Worm (Caenorhabditis elegans) whole organism, late embryonic: ENCODE measurements around the gene B0416.4.

ENCODE experiments used
- C38D4.7 ChIP-seq: fragments of 200-800 bp; sonication (Bioruptor generic); optimal IDR thresholded peaks from 2 replicates; lab custom pipeline; 2018; ENCODE audit warnings: mild to moderate bottlenecking, missing genetic modification characterization, moderate library complexity, missing compliant biosample characterization
- K02D7.2 ChIP-seq: sonication (generic microtip); optimal IDR thresholded peaks from 2 replicates; lab custom pipeline; 2017; ENCODE audit warnings: mild to moderate bottlenecking, missing genetic modification characterization, missing compliant biosample characterization
- Y22D7AL.16 ChIP-seq: sonication (generic microtip); optimal IDR thresholded peaks from 2 replicates; lab custom pipeline; 2016; ENCODE audit warnings: missing genetic modification characterization, missing compliant biosample characterization
- ahr-1 ChIP-seq: sonication (generic microtip); optimal IDR thresholded peaks from 2 replicates; lab custom pipeline; 2016; ENCODE audit warnings: missing genetic modification characterization, missing compliant biosample characterization
- ceh-18 ChIP-seq: sonication (generic microtip); optimal IDR thresholded peaks from 2 replicates; lab custom pipeline; 2016; ENCODE audit warnings: missing genetic modification characterization, missing compliant biosample characterization
- ceh-19 ChIP-seq: fragments of 200-800 bp; sonication (Bioruptor generic); optimal IDR thresholded peaks from 2 replicates; lab custom pipeline; 2018; ENCODE audit warnings: mild to moderate bottlenecking, missing genetic modification characterization, missing compliant biosample characterization
- ceh-2 ChIP-seq: sonication (generic microtip); optimal IDR thresholded peaks from 2 replicates; lab custom pipeline; 2016; ENCODE audit warnings: missing genotype, missing genetic modification characterization, missing compliant biosample characterization
- ceh-22 ChIP-seq: sonication (generic microtip); optimal IDR thresholded peaks from 2 replicates; lab custom pipeline; 2017; ENCODE audit warnings: missing biosample characterization, missing genetic modification characterization
- ceh-24 ChIP-seq: sonication (generic microtip); optimal IDR thresholded peaks from 2 replicates; lab custom pipeline; 2016; ENCODE audit warnings: mild to moderate bottlenecking, missing genetic modification characterization, missing compliant biosample characterization
- ceh-31 ChIP-seq: sonication (generic microtip); optimal IDR thresholded peaks from 2 replicates; lab custom pipeline; 2016; ENCODE audit warnings: missing genetic modification characterization, missing compliant biosample characterization
- ceh-34 ChIP-seq: sonication (generic microtip); optimal IDR thresholded peaks from 2 replicates; lab custom pipeline; 2016; ENCODE audit warnings: mild to moderate bottlenecking, missing genetic modification characterization, missing compliant biosample characterization
- ceh-48 ChIP-seq: sonication (generic microtip); optimal IDR thresholded peaks from 2 replicates; lab custom pipeline; 2016; ENCODE audit warnings: missing genetic modification characterization, inconsistent platforms, missing compliant biosample characterization
- ceh-6 ChIP-seq: fragments of 200-800 bp; sonication (Bioruptor generic); optimal IDR thresholded peaks from 2 replicates; lab custom pipeline; 2018; ENCODE audit warnings: mild to moderate bottlenecking, missing genetic modification characterization, missing compliant biosample characterization
- dmd-4 ChIP-seq: sonication (generic microtip); optimal IDR thresholded peaks from 2 replicates; lab custom pipeline; 2016; ENCODE audit warnings: borderline replicate concordance, missing genetic modification characterization, missing compliant biosample characterization
- elt-2 ChIP-seq: sonication (generic microtip); optimal IDR thresholded peaks from 2 replicates; lab custom pipeline; 2016; ENCODE audit warnings: missing genetic modification reagents, missing genetic modification characterization, missing compliant biosample characterization
- eyg-1 ChIP-seq: sonication (generic microtip); optimal IDR thresholded peaks from 2 replicates; lab custom pipeline; 2016; ENCODE audit warnings: missing genotype, missing genetic modification characterization, missing compliant biosample characterization
- fkh-10 ChIP-seq: fragments of 150-350 bp; optimal IDR thresholded peaks from 2 replicates; lab custom pipeline; 2014; ENCODE audit warnings: missing biosample characterization, missing genetic modification reagents, missing genetic modification characterization
- fkh-6 ChIP-seq: sonication (generic microtip); optimal IDR thresholded peaks from 2 replicates; lab custom pipeline; 2016; ENCODE audit warnings: missing genetic modification characterization, missing compliant biosample characterization
- hlh-13 ChIP-seq: fragments of 200-800 bp; sonication (Bioruptor generic); optimal IDR thresholded peaks from 2 replicates; lab custom pipeline; 2018; ENCODE audit warnings: mild to moderate bottlenecking, missing genetic modification characterization, missing compliant biosample characterization
- hlh-15 ChIP-seq: sonication (generic microtip); optimal IDR thresholded peaks from 2 replicates; lab custom pipeline; 2016; ENCODE audit warnings: missing genetic modification characterization, missing compliant biosample characterization
- hlh-30 ChIP-seq: sonication (generic microtip); optimal IDR thresholded peaks from 2 replicates; lab custom pipeline; 2017; ENCODE audit warnings: antibody characterized with exemption, missing genetic modification characterization, missing compliant biosample characterization; ENCODE audit not compliant: insufficient read depth
- hlh-6 ChIP-seq: sonication (generic microtip); optimal IDR thresholded peaks from 2 replicates; lab custom pipeline; 2016; ENCODE audit warnings: missing genotype, missing genetic modification characterization, missing compliant biosample characterization
- lim-6 ChIP-seq: sonication (generic microtip); optimal IDR thresholded peaks from 2 replicates; lab custom pipeline; 2016; ENCODE audit warnings: missing genetic modification characterization, missing compliant biosample characterization
- madf-2 ChIP-seq: sonication (generic microtip); optimal IDR thresholded peaks from 2 replicates; lab custom pipeline; 2017; ENCODE audit warnings: missing genetic modification characterization, missing compliant biosample characterization
- mec-3 ChIP-seq: sonication (generic microtip); optimal IDR thresholded peaks from 2 replicates; lab custom pipeline; 2016; ENCODE audit warnings: borderline replicate concordance, missing genetic modification characterization, missing compliant biosample characterization
- nfya-1 ChIP-seq: sonication (generic microtip); optimal IDR thresholded peaks from 2 replicates; lab custom pipeline; 2017; ENCODE audit warnings: missing genetic modification characterization, mild to moderate bottlenecking, missing compliant biosample characterization, antibody characterized with exemption, moderate library complexity
- nhr-11 ChIP-seq: fragments of 150-350 bp; optimal IDR thresholded peaks from 2 replicates; lab custom pipeline; 2014; ENCODE audit warnings: missing biosample characterization, missing genetic modification characterization
- nhr-232 ChIP-seq: sonication (generic microtip); optimal IDR thresholded peaks from 2 replicates; lab custom pipeline; 2016; ENCODE audit warnings: missing genetic modification characterization, missing compliant biosample characterization
- pag-3 ChIP-seq: sonication (generic microtip); optimal IDR thresholded peaks from 2 replicates; lab custom pipeline; 2016; ENCODE audit warnings: missing compliant biosample characterization, missing genetic modification characterization, borderline replicate concordance
- pat-9 ChIP-seq: fragments of 200-800 bp; sonication (Bioruptor generic); optimal IDR thresholded peaks from 2 replicates; lab custom pipeline; 2018; ENCODE audit warnings: mild to moderate bottlenecking, missing genetic modification characterization, moderate library complexity, missing compliant biosample characterization
- pax-1 ChIP-seq: fragments of 150-350 bp; optimal IDR thresholded peaks from 2 replicates; lab custom pipeline; 2014; ENCODE audit warnings: missing biosample characterization, missing genetic modification characterization
- pha-2 ChIP-seq: sonication (generic microtip); optimal IDR thresholded peaks from 2 replicates; lab custom pipeline; 2017; ENCODE audit warnings: mild to moderate bottlenecking, missing genetic modification characterization, missing compliant biosample characterization
- pros-1 ChIP-seq: fragments of 150-350 bp; optimal IDR thresholded peaks from 2 replicates; lab custom pipeline; 2014; ENCODE audit warnings: missing biosample characterization, missing genetic modification reagents, missing genetic modification characterization
- ref-2 ChIP-seq: sonication (generic microtip); optimal IDR thresholded peaks from 2 replicates; lab custom pipeline; 2016; ENCODE audit warnings: missing genetic modification characterization, missing compliant biosample characterization
- sox-2 ChIP-seq: fragments of 200-800 bp; sonication (Bioruptor generic); IDR thresholded peaks from 2 replicates; pipeline ENCODE4 v1.3.6; 2022; ENCODE audit warnings: missing genetic modification reagents, missing genetic modification characterization, missing compliant biosample characterization
- syd-9 ChIP-seq: sonication (generic microtip); optimal IDR thresholded peaks from 2 replicates; lab custom pipeline; 2016; ENCODE audit warnings: mild to moderate bottlenecking, missing genetic modification characterization, moderate library complexity, missing compliant biosample characterization
- tbx-7 ChIP-seq: sonication (generic microtip); optimal IDR thresholded peaks from 2 replicates; lab custom pipeline; 2016; ENCODE audit warnings: missing genotype, missing genetic modification characterization, missing compliant biosample characterization
- ztf-16 ChIP-seq: sonication (generic microtip); optimal IDR thresholded peaks from 2 replicates; lab custom pipeline; 2017; ENCODE audit warnings: missing genetic modification characterization, missing compliant biosample characterization

B0416.4 gene

DNA sequence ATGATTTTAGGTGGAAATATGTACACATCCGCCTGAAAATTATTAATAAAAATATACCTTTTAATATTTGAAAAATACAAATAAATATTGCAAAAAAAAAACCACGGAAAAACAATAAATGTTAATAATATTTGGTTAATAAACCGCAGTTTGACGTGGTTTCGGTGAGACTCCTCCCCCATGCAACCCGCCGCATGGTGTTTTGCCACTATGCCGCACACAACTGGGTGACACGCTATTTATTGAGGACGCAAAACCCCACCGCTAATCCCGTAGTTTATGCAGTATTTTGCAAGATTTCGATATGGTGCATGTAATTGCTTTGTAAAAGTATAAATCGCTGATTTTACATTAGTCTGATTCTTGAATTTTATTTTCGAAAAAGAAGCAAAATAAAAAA lies 17.8 kb downstream of the B0416.4 start, which contains the start of gene gly-13 (continued):
- no peak for TF ChIP-seq nhr-11 (tag; lab: Kevin White, UChicago)
- TF ChIP-seq hlh-6 (tag; lab: Kevin White, UChicago): no peak
- TF ChIP-seq fkh-10 (GFP tag; lab: Kevin White, UChicago): no peak
- no peak for TF ChIP-seq ceh-18 (tag; lab: Kevin White, UChicago)
- peak; percentile 38 for TF ChIP-seq ceh-2 (tag; lab: Kevin White, UChicago)
- peak; percentile 43 for TF ChIP-seq madf-2 (tag; lab: Kevin White, UChicago)
- peak; percentile 48 for TF ChIP-seq C38D4.7
- peak; percentile 56 for TF ChIP-seq hlh-15 (tag; lab: Kevin White, UChicago)
- TF ChIP-seq pros-1 (tag; lab: Kevin White, UChicago): no peak
- TF ChIP-seq pax-1 (tag; lab: Kevin White, UChicago): no peak
- peak; percentile 26 for TF ChIP-seq dmd-4 (tag; lab: Kevin White, UChicago)
- peak; percentile 52 for TF ChIP-seq nhr-232 (tag; lab: Kevin White, UChicago)
- TF ChIP-seq pag-3 (tag; lab: Kevin White, UChicago): no peak
- TF ChIP-seq ref-2 (tag; lab: Kevin White, UChicago): peak; percentile 44
- TF ChIP-seq hlh-30 (tag; lab: Kevin White, UChicago): no peak
- TF ChIP-seq ceh-19: peak; percentile 80
- TF ChIP-seq pat-9 (tag; lab: Kevin White, UChicago): peak; percentile 56
- TF ChIP-seq lim-6: no peak
- no peak for TF ChIP-seq mec-3 (tag; lab: Kevin White, UChicago)
- no peak for TF ChIP-seq tbx-7 (tag; lab: Kevin White, UChicago)
- TF ChIP-seq nfya-1 (tag; lab: Kevin White, UChicago): peak; percentile 68
- peak; percentile 82 for TF ChIP-seq elt-2 (tag; lab: Kevin White, UChicago)
- TF ChIP-seq ceh-24 (tag; lab: Kevin White, UChicago): peak; percentile 19
- peak; percentile 9 for TF ChIP-seq ahr-1 (tag; lab: Kevin White, UChicago)
- TF ChIP-seq ceh-22: no peak
- TF ChIP-seq eyg-1 (tag; lab: Kevin White, UChicago): no peak
- TF ChIP-seq syd-9 (tag; lab: Kevin White, UChicago): peak; percentile 31
- TF ChIP-seq ceh-48: no peak
- TF ChIP-seq, all 69 proteins: peak for 43

DNA sequence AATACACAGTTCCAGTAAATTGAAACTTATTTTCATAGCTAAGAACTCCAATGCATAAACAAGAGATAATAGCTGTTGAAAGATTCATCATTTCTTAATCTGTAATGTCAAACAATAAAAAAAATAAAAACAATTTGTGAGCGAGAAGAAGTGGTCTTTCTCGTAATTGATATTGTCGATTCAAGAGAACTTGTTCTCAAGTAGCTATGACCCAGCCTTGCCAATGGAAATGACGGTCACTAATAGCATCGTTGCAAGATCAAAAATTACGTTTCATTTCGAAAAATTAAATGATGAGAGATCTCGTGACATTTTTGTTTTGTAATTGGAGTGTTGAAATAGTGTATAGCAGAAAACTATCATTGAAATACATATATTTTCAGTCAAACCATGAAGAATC lies 19.1 kb downstream of the B0416.4 start, which contains the start of gene B0416.7:
Gene B0416.7, minus strand, starts transcription at position 101 of the 400 bp plus-strand sequence.
- TF ChIP-seq K02D7.2 (tag; lab: Kevin White, UChicago) (no peak), hlh-6 (tag; lab: Kevin White, UChicago) (no peak), sox-2 (no peak), Y22D7AL.16 (no peak), ceh-6 (GFP tag; lab: Kevin White, UChicago) (no peak), ztf-16 (tag; lab: Kevin White, UChicago) (no peak), fkh-6 (tag; lab: Kevin White, UChicago) (no peak), pax-1 (tag; lab: Kevin White, UChicago) (no peak), ref-2 (tag; lab: Kevin White, UChicago) (no peak), ceh-31 (no peak)

DNA sequence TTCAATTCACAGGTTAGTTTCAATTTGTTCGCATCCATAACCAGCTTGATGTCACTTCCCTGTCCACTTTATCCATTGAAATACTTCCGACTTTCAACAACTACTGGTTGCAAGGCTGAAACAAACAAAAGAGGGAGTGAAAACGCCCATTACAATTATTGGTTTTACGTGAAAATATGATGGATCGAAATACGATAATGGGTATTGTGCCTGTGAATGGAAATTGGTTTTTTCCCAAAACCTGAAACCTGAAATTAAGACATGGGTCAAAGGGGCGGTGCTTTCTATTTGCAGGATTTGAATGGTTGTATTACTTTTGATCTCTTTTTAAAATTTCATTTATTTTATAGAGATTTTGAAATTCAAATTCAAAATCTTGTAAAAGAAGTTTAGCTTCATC lies 20.1 kb downstream of the B0416.4 start, which contains the start of gene B0416.2:
Gene B0416.2, plus strand, starts transcription at position 301 of the 400 bp plus-strand sequence.
- TF ChIP-seq fkh-10 (GFP tag; lab: Kevin White, UChicago) (no peak), hlh-13 (no peak), ceh-34 (tag; lab: Kevin White, UChicago) (no peak), ceh-19 (no peak), pha-2 (tag; lab: Kevin White, UChicago) (no peak), C38D4.7 (no peak), syd-9 (tag; lab: Kevin White, UChicago) (no peak)
